Worm (Caenorhabditis elegans) whole organism, L2 larva: ENCODE measurements around the gene cee-1.

Source experiments
- ama-1 ChIP-seq: fragments of 150-350 bp; optimal IDR thresholded peaks from 2 replicates; lab custom pipeline; 2018; ENCODE audit warnings: inconsistent platforms
- ceh-82 ChIP-seq: fragments of 150-350 bp; optimal IDR thresholded peaks from 2 replicates; lab custom pipeline; 2014; ENCODE audit warnings: missing biosample characterization, missing genetic modification characterization
- elt-3 ChIP-seq: sonication (generic microtip); optimal IDR thresholded peaks from 2 replicates; lab custom pipeline; 2017; ENCODE audit warnings: missing biosample characterization, missing genetic modification characterization
- gmeb-1 ChIP-seq: fragments of 150-350 bp; optimal IDR thresholded peaks from 2 replicates; lab custom pipeline; 2014; ENCODE audit warnings: missing biosample characterization, missing genetic modification characterization
- lsy-2 ChIP-seq, 2 experiments: fragments of 150-350 bp in 1 of 2; sonication (generic microtip) in 1 of 2; optimal IDR thresholded peaks; 2 replicates each; lab custom pipeline; 2014 to 2017; ENCODE audit warnings: missing biosample characterization in 2 of 2, missing genetic modification characterization in 2 of 2
- nhr-11 ChIP-seq: fragments of 150-350 bp; optimal IDR thresholded peaks from 2 replicates; lab custom pipeline; 2014; ENCODE audit warnings: missing biosample characterization, missing genetic modification characterization
- nhr-23 ChIP-seq: fragments of 150-350 bp; optimal IDR thresholded peaks from 2 replicates; lab custom pipeline; 2014; ENCODE audit warnings: missing biosample characterization, missing genetic modification reagents, missing genetic modification characterization
- nhr-237 ChIP-seq: fragments of 150-350 bp; optimal IDR thresholded peaks from 2 replicates; lab custom pipeline; 2014; ENCODE audit warnings: missing biosample characterization, missing genetic modification characterization
- nhr-25 ChIP-seq: fragments of 150-350 bp; sonication (generic microtip); optimal IDR thresholded peaks from 3 replicates; lab custom pipeline; 2014; ENCODE audit warnings: missing biosample characterization, missing genetic modification characterization
- nhr-6 ChIP-seq: fragments of 150-350 bp; optimal IDR thresholded peaks from 2 replicates; lab custom pipeline; 2014; ENCODE audit warnings: missing biosample characterization, missing genetic modification characterization

- no peak for TF ChIP-seq nhr-237 (tag; lab: Kevin White, UChicago)
- no peak for TF ChIP-seq lsy-2 (tag; optimal IDR thresholded peaks at IDR 0.05; lab: Kevin White, UChicago)
- no peak for TF ChIP-seq gmeb-1 (tag; lab: Kevin White, UChicago)
- no peak for TF ChIP-seq nhr-25 (tag; lab: Kevin White, UChicago)
- TF ChIP-seq ama-1 = no peak
- TF ChIP-seq nhr-11 (tag; lab: Kevin White, UChicago) = no peak
- no peak for TF ChIP-seq elt-3 (tag; lab: Kevin White, UChicago)
- TF ChIP-seq ceh-82 (tag; lab: Kevin White, UChicago) = no peak
- no peak for TF ChIP-seq nhr-6 (tag; lab: Kevin White, UChicago)
- no peak for TF ChIP-seq nhr-23
Measured at ce11 chrIII:4961281-4961680, 48.8 kb downstream of the cee-1 start.
